Fruit fly (Drosophila melanogaster) whole organism, adult: ENCODE results near the gene CG31960.
A peak's percentile ranks its signal among the peaks of the same experiment; 100 is the strongest.

Experiments
- CG12768 ChIP-seq: fragments of 200-800 bp; sonication (Bioruptor generic); optimal IDR thresholded peaks from 2 replicates; lab custom pipeline; 2017; ENCODE audit warnings: missing biosample characterization, missing genetic modification characterization, mild to moderate bottlenecking, moderate library complexity, missing genetic modification reagents
- CG14711 ChIP-seq: fragments of 200-800 bp; sonication (Bioruptor generic); optimal IDR thresholded peaks from 2 replicates; lab custom pipeline; 2018; ENCODE audit warnings: missing biosample characterization, mild to moderate bottlenecking, missing genetic modification characterization, moderate library complexity
- CG33017 ChIP-seq: fragments of 200-800 bp; sonication (Bioruptor generic); optimal IDR thresholded peaks from 2 replicates; lab custom pipeline; 2018; ENCODE audit warnings: missing biosample characterization, mild to moderate bottlenecking, missing genetic modification characterization, moderate library complexity
- CG5204 ChIP-seq: fragments of 200-800 bp; sonication (Bioruptor generic); optimal IDR thresholded peaks from 2 replicates; lab custom pipeline; 2016; ENCODE audit warnings: missing biosample characterization, missing genetic modification characterization
- Hr96 ChIP-seq: fragments of 200-800 bp; sonication (Bioruptor generic); optimal IDR thresholded peaks from 2 replicates; lab custom pipeline; 2016; ENCODE audit warnings: missing biosample characterization, missing genetic modification characterization
- cic ChIP-seq: fragments of 200-800 bp; sonication (Bioruptor generic); optimal IDR thresholded peaks from 2 replicates; lab custom pipeline; 2017; ENCODE audit warnings: missing biosample characterization, mild to moderate bottlenecking, missing genetic modification characterization, moderate library complexity
- cnc ChIP-seq, 2 experiments: fragments of >200 bp; optimal IDR thresholded peaks; 2 replicates each; lab custom pipeline; 2017
- kay ChIP-seq: fragments of 200-800 bp; sonication (Bioruptor generic); peaks from one replicate; lab custom pipeline; 2016; ENCODE audit warnings: missing biosample characterization, missing genetic modification characterization, borderline replicate concordance
- ovo ChIP-seq: fragments of 200-800 bp; sonication (Bioruptor generic); optimal IDR thresholded peaks from 2 replicates; lab custom pipeline; 2016; ENCODE audit warnings: missing biosample characterization, missing genetic modification characterization
- pad ChIP-seq: fragments of 200-800 bp; sonication (Bioruptor generic); optimal IDR thresholded peaks from 3 replicates; lab custom pipeline; 2017; ENCODE audit warnings: missing biosample characterization, missing genetic modification characterization, mild to moderate bottlenecking, moderate library complexity, missing genetic modification reagents

- no peak for TF ChIP-seq cic (GFP tag; lab: Kevin White, UChicago)
- peak; percentile 55 for TF ChIP-seq kay (GFP tag; lab: Kevin White, UChicago)
- TF ChIP-seq pad (GFP tag; lab: Kevin White, UChicago), result no peak
- TF ChIP-seq CG5204, result no peak
- TF ChIP-seq cnc (optimal IDR thresholded peaks at IDR 0.05; lab: Kevin White, UChicago), result no peak
- no peak for TF ChIP-seq Hr96 (GFP tag; lab: Kevin White, UChicago)
- TF ChIP-seq CG12768 (GFP tag; lab: Kevin White, UChicago), result no peak
- no peak for TF ChIP-seq CG14711
- no peak for TF ChIP-seq CG33017
- no peak for TF ChIP-seq ovo (GFP tag; lab: Kevin White, UChicago)
These were observed 14.9 kb upstream of the CG31960 start for dm6 chr2L:3769718-3770461.
